Fruit fly (Drosophila melanogaster) whole organism, embryonic: ENCODE results near the gene Lmpt.
A peak's percentile ranks its signal among the peaks of the same experiment; 100 is the strongest.

Experiments used
- Abd-B ChIP-seq: fragments of 200-800 bp; sonication (Bioruptor generic); optimal IDR thresholded peaks from 2 replicates; lab custom pipeline; 2018; ENCODE audit warnings: missing biosample characterization, mild to moderate bottlenecking, missing genetic modification characterization, moderate library complexity
- Adf1 ChIP-seq: fragments of 200-800 bp; sonication (Bioruptor generic); IDR thresholded peaks from 2 replicates; pipeline ENCODE4 v1.3.6; 2022; ENCODE audit warnings: missing biosample characterization, missing genetic modification characterization
- B-H1 ChIP-seq: fragments of 200-800 bp; sonication (Bioruptor generic); IDR thresholded peaks from 3 replicates; pipeline ENCODE4 v1.3.6; 2022; ENCODE audit warnings: missing biosample characterization, missing genetic modification characterization
- Blimp-1 ChIP-seq: fragments of 200-800 bp; sonication (Bioruptor generic); optimal IDR thresholded peaks from 3 replicates; lab custom pipeline; 2018; ENCODE audit warnings: missing biosample characterization, missing genetic modification characterization, mild to moderate bottlenecking, moderate library complexity, missing genetic modification reagents
- CG10147 ChIP-seq: fragments of 200-800 bp; sonication (Bioruptor generic); optimal IDR thresholded peaks from 2 replicates; lab custom pipeline; 2019; ENCODE audit warnings: missing biosample characterization, mild to moderate bottlenecking, missing genetic modification characterization, moderate library complexity
- CG10274 ChIP-seq: fragments of 200-800 bp; sonication (Bioruptor generic); optimal IDR thresholded peaks from 3 replicates; lab custom pipeline; 2017; ENCODE audit warnings: missing biosample characterization, mild to moderate bottlenecking, missing genetic modification characterization
- CG10979 ChIP-seq: fragments of 200-800 bp; sonication (Bioruptor generic); optimal IDR thresholded peaks from 2 replicates; lab custom pipeline; 2018; ENCODE audit warnings: missing biosample characterization, mild to moderate bottlenecking, missing genetic modification characterization, moderate library complexity
- CG11085 ChIP-seq: fragments of 200-800 bp; sonication (Bioruptor generic); IDR thresholded peaks from 2 replicates; pipeline ENCODE4 v1.3.6; 2022; ENCODE audit warnings: missing biosample characterization, missing genetic modification characterization
- CG1233 ChIP-seq: fragments of 200-800 bp; sonication (Bioruptor generic); optimal IDR thresholded peaks from 4 replicates; lab custom pipeline; 2018; ENCODE audit warnings: missing biosample characterization, mild to moderate bottlenecking, missing genetic modification characterization
- CG12391 ChIP-seq: fragments of 200-800 bp; sonication (Bioruptor generic); optimal IDR thresholded peaks from 3 replicates; lab custom pipeline; 2018; ENCODE audit warnings: missing biosample characterization, mild to moderate bottlenecking, missing genetic modification characterization, moderate library complexity
- CG13296 ChIP-seq: fragments of 200-800 bp; sonication (Bioruptor generic); optimal IDR thresholded peaks from 3 replicates; lab custom pipeline; 2018; ENCODE audit warnings: missing biosample characterization, mild to moderate bottlenecking, missing genetic modification characterization
- CG13624 ChIP-seq: fragments of 200-800 bp; sonication (Bioruptor generic); optimal IDR thresholded peaks from 2 replicates; lab custom pipeline; 2016; ENCODE audit warnings: missing biosample characterization, missing genetic modification characterization
- CG1603 ChIP-seq: fragments of 200-800 bp; sonication (Bioruptor generic); optimal IDR thresholded peaks from 2 replicates; lab custom pipeline; 2019; ENCODE audit warnings: missing biosample characterization, mild to moderate bottlenecking, missing genetic modification characterization, moderate library complexity
- CG18476 ChIP-seq: fragments of 200-800 bp; sonication (Bioruptor generic); optimal IDR thresholded peaks from 2 replicates; lab custom pipeline; 2016; ENCODE audit warnings: missing biosample characterization, mild to moderate bottlenecking, missing genetic modification characterization
- CG2129 ChIP-seq: fragments of 200-800 bp; sonication (Bioruptor generic); IDR thresholded peaks from 2 replicates; pipeline ENCODE4 v1.3.6; 2022; ENCODE audit warnings: missing biosample characterization, missing genetic modification characterization; ENCODE audit not compliant: partially characterized antibody
- CG2678 ChIP-seq: fragments of 200-800 bp; sonication (Bioruptor generic); optimal IDR thresholded peaks from 3 replicates; lab custom pipeline; 2019; ENCODE audit warnings: missing biosample characterization, mild to moderate bottlenecking, missing genetic modification characterization, moderate library complexity
- CG2712 ChIP-seq: fragments of 200-800 bp; optimal IDR thresholded peaks from 3 replicates; lab custom pipeline; 2019; ENCODE audit warnings: missing biosample characterization, mild to moderate bottlenecking, missing genetic modification characterization, moderate library complexity
- CG30431 ChIP-seq: fragments of 200-800 bp; sonication (Bioruptor generic); optimal IDR thresholded peaks from 2 replicates; lab custom pipeline; 2017; ENCODE audit warnings: missing biosample characterization, missing genetic modification characterization
- CG32772 ChIP-seq: fragments of 200-800 bp; sonication (Bioruptor generic); IDR thresholded peaks from 2 replicates; pipeline ENCODE4 v1.3.6; 2022; ENCODE audit warnings: missing biosample characterization, missing genetic modification characterization
- CG6272 ChIP-seq: fragments of 200-800 bp; sonication (Bioruptor generic); IDR thresholded peaks from 2 replicates; pipeline ENCODE4 v1.3.6; 2022; ENCODE audit warnings: missing biosample characterization, missing genetic modification characterization
- CG6654 ChIP-seq: fragments of 200-800 bp; sonication (Bioruptor generic); optimal IDR thresholded peaks from 2 replicates; lab custom pipeline; 2017; ENCODE audit warnings: missing biosample characterization, mild to moderate bottlenecking, missing genetic modification characterization
- E2f2 ChIP-seq: fragments of 200-800 bp; sonication (Bioruptor generic); IDR thresholded peaks from 2 replicates; pipeline ENCODE4 v1.3.6; 2022; ENCODE audit warnings: missing biosample characterization, missing genetic modification characterization
- Eip74EF ChIP-seq, 2 experiments: fragments of 200-800 bp in 1 of 2; fragments of >200 bp in 1 of 2; sonication (Bioruptor generic) in 1 of 2; optimal IDR thresholded peaks; 2 replicates each; lab custom pipeline; 2017 to 2019; ENCODE audit warnings: missing biosample characterization in 2 of 2, missing genetic modification characterization in 2 of 2, mild to moderate bottlenecking in 1 of 2, moderate library complexity in 1 of 2
- Elba2 ChIP-seq: fragments of 200-800 bp; sonication (Bioruptor generic); optimal IDR thresholded peaks from 3 replicates; lab custom pipeline; 2016; ENCODE audit warnings: missing biosample characterization, missing genetic modification characterization
- HLH3B ChIP-seq: fragments of 200-800 bp; sonication (Bioruptor generic); IDR thresholded peaks from 2 replicates; pipeline ENCODE4 v1.3.6; 2022; ENCODE audit warnings: missing biosample characterization, missing genetic modification characterization
- Hr78 ChIP-seq, 2 experiments: fragments of 200-800 bp in 1 of 2; fragments of >200 bp in 1 of 2; sonication (Bioruptor generic) in 1 of 2; optimal IDR thresholded peaks; 2 replicates each; lab custom pipeline; 2017 to 2019; ENCODE audit warnings: missing biosample characterization in 2 of 2, missing genetic modification characterization in 2 of 2, mild to moderate bottlenecking in 1 of 2, moderate library complexity in 1 of 2
- Jarid2 ChIP-seq: fragments of 200-800 bp; sonication (Bioruptor generic); optimal IDR thresholded peaks from 3 replicates; lab custom pipeline; 2017; ENCODE audit warnings: mild to moderate bottlenecking, missing biosample characterization, missing genetic modification reagents, missing genetic modification characterization
- MBD-R2 ChIP-seq: fragments of 200-800 bp; sonication (Bioruptor generic); IDR thresholded peaks from 2 replicates; pipeline ENCODE4 v1.3.6; 2022; ENCODE audit warnings: missing biosample characterization, missing genetic modification characterization
- Nf-YC ChIP-seq: fragments of 200-800 bp; optimal IDR thresholded peaks from 3 replicates; lab custom pipeline; 2019; ENCODE audit warnings: missing biosample characterization, mild to moderate bottlenecking, missing genetic modification characterization, moderate library complexity
- PHDP ChIP-seq: fragments of 200-800 bp; sonication (Bioruptor generic); optimal IDR thresholded peaks from 3 replicates; lab custom pipeline; 2018; ENCODE audit warnings: missing biosample characterization, mild to moderate bottlenecking, missing genetic modification characterization, moderate library complexity
- Ssrp ChIP-seq: fragments of 200-800 bp; sonication (Bioruptor generic); optimal IDR thresholded peaks from 2 replicates; lab custom pipeline; 2018; ENCODE audit warnings: missing biosample characterization, mild to moderate bottlenecking, missing genetic modification characterization, moderate library complexity
- bab2 ChIP-seq: fragments of 200-800 bp; sonication (Bioruptor generic); optimal IDR thresholded peaks from 2 replicates; lab custom pipeline; 2016; ENCODE audit warnings: missing biosample characterization, missing genetic modification characterization
- bcd ChIP-seq: fragments of 200-800 bp; sonication (Bioruptor generic); optimal IDR thresholded peaks from 2 replicates; lab custom pipeline; 2017; ENCODE audit warnings: missing biosample characterization, mild to moderate bottlenecking, missing genetic modification characterization
- cad ChIP-seq: fragments of >200 bp; optimal IDR thresholded peaks from 2 replicates; lab custom pipeline; 2017; ENCODE audit warnings: missing biosample characterization, missing genetic modification characterization
- ewg ChIP-seq: fragments of 200-800 bp; sonication (Bioruptor generic); optimal IDR thresholded peaks from 3 replicates; lab custom pipeline; 2017; ENCODE audit warnings: mild to moderate bottlenecking, missing biosample characterization, missing genetic modification reagents, missing genetic modification characterization
- fd96Cb ChIP-seq: fragments of 200-800 bp; sonication (Bioruptor generic); optimal IDR thresholded peaks from 2 replicates; lab custom pipeline; 2018; ENCODE audit warnings: missing biosample characterization, mild to moderate bottlenecking, missing genetic modification characterization, moderate library complexity
- fu2 ChIP-seq: fragments of 200-800 bp; sonication (Bioruptor generic); optimal IDR thresholded peaks from 2 replicates; lab custom pipeline; 2016; ENCODE audit warnings: missing biosample characterization, missing genetic modification characterization
- lbe ChIP-seq: fragments of 200-800 bp; sonication (Bioruptor generic); optimal IDR thresholded peaks from 2 replicates; lab custom pipeline; 2016; ENCODE audit warnings: missing biosample characterization, mild to moderate bottlenecking, missing genetic modification characterization
- lola ChIP-seq, 3 experiments: fragments of >200 bp in 2 of 3; fragments of 200-800 bp in 1 of 3; sonication (Bioruptor generic) in 1 of 3; optimal IDR thresholded peaks; 2 replicates each; lab custom pipeline; 2017 to 2019; ENCODE audit warnings: missing biosample characterization in 3 of 3, missing genetic modification characterization in 3 of 3, mild to moderate bottlenecking in 1 of 3, moderate library complexity in 1 of 3
- nerfin-1 ChIP-seq: fragments of 200-800 bp; sonication (Bioruptor generic); optimal IDR thresholded peaks from 3 replicates; lab custom pipeline; 2019; ENCODE audit warnings: missing biosample characterization, mild to moderate bottlenecking, missing genetic modification characterization, moderate library complexity
- nerfin-2 ChIP-seq: fragments of 200-800 bp; sonication (Bioruptor generic); IDR thresholded peaks from 2 replicates; pipeline ENCODE4 v1.3.6; 2022; ENCODE audit warnings: missing biosample characterization, missing genetic modification characterization; ENCODE audit not compliant: partially characterized antibody
- nmo ChIP-seq: fragments of 200-800 bp; sonication (Bioruptor generic); optimal IDR thresholded peaks from 2 replicates; lab custom pipeline; 2018; ENCODE audit warnings: missing biosample characterization, mild to moderate bottlenecking, missing genetic modification characterization, moderate library complexity
- pb ChIP-seq: fragments of 200-800 bp; sonication (Bioruptor generic); optimal IDR thresholded peaks from 3 replicates; lab custom pipeline; 2016; ENCODE audit warnings: missing biosample characterization, missing genetic modification characterization
- pho ChIP-seq: fragments of 200-800 bp; sonication (Bioruptor generic); optimal IDR thresholded peaks from 2 replicates; lab custom pipeline; 2016; ENCODE audit warnings: missing biosample characterization, missing genetic modification characterization
- phol ChIP-seq: fragments of 200-800 bp; sonication (Bioruptor generic); optimal IDR thresholded peaks from 3 replicates; lab custom pipeline; 2018; ENCODE audit warnings: missing biosample characterization, mild to moderate bottlenecking, missing genetic modification characterization, moderate library complexity
- pnt ChIP-seq: fragments of 200-800 bp; sonication (Bioruptor generic); optimal IDR thresholded peaks from 3 replicates; lab custom pipeline; 2016; ENCODE audit warnings: missing biosample characterization, missing genetic modification characterization
- schlank ChIP-seq: fragments of 200-800 bp; sonication (Bioruptor generic); optimal IDR thresholded peaks from 2 replicates; lab custom pipeline; 2018; ENCODE audit warnings: missing biosample characterization, mild to moderate bottlenecking, missing genetic modification characterization
- sim ChIP-seq: fragments of 200-800 bp; sonication (Bioruptor generic); IDR thresholded peaks from 2 replicates; pipeline ENCODE4 v1.3.6; 2022; ENCODE audit warnings: missing biosample characterization, missing genetic modification characterization
- ssp ChIP-seq: fragments of 200-800 bp; sonication (Bioruptor generic); IDR thresholded peaks from 2 replicates; pipeline ENCODE4 v1.3.6; 2022; ENCODE audit warnings: missing biosample characterization, missing genetic modification characterization

The Lmpt gene

dm6 chr3L:16872487-16872955 is 7.4 kb downstream of the Lmpt start (continued):
- peak; percentile 72 for TF ChIP-seq Ssrp (tag; lab: Kevin White, UChicago)
- TF ChIP-seq CG11085 (GFP tag; lab: Robert Waterston, UW): no peak
- TF ChIP-seq Elba2: no peak
- TF ChIP-seq CG32772 (GFP tag; lab: Robert Waterston, UW): no peak
- TF ChIP-seq CG13296 (GFP tag; lab: Kevin White, UChicago): peak; percentile 82
- TF ChIP-seq HLH3B (GFP tag; lab: Robert Waterston, UW): peak; percentile 38; the same call in 1 of the 2 replicates
- peak; percentile 79 for TF ChIP-seq pho (GFP tag; lab: Kevin White, UChicago)
- peak; percentile 76 for TF ChIP-seq CG12391 (tag; lab: Kevin White, UChicago)
- TF ChIP-seq Adf1 (GFP tag; lab: Robert Waterston, UW): 0 out of 2 replicates have a peak, but pooled peaks have one; percentile 6
- no peak for TF ChIP-seq MBD-R2 (GFP tag; lab: Robert Waterston, UW)
- peak; percentile 59 for TF ChIP-seq CG18476 (GFP tag; lab: Kevin White, UChicago)
- TF ChIP-seq bcd: peak; percentile 65
- peak; percentile 21; the same call in 1 of the 3 replicates for TF ChIP-seq B-H1 (GFP tag; lab: Robert Waterston, UW)
- no peak for TF ChIP-seq lbe (GFP tag; lab: Kevin White, UChicago)
- TF ChIP-seq schlank (tag; lab: Kevin White, UChicago): peak; percentile 22
- 0 out of 2 replicates have a peak, but pooled peaks have one; percentile 39 for TF ChIP-seq E2f2
- TF ChIP-seq CG1603 (tag; lab: Kevin White, UChicago): peak; percentile 62
- TF ChIP-seq bab2 (GFP tag; lab: Kevin White, UChicago): peak; percentile 15
- TF ChIP-seq CG2129 (GFP tag; lab: Robert Waterston, UW): no peak
- TF ChIP-seq fu2 (GFP tag; lab: Kevin White, UChicago): peak; percentile 41
- TF ChIP-seq CG6272 (GFP tag; lab: Robert Waterston, UW): no peak
- TF ChIP-seq ssp (GFP tag; lab: Robert Waterston, UW): peak; percentile 13; the same call in 1 of the 2 replicates
- no peak for TF ChIP-seq CG30431 (GFP tag; lab: Kevin White, UChicago)
- peak; percentile 25 for TF ChIP-seq CG13624 (GFP tag; lab: Kevin White, UChicago)
- no peak for TF ChIP-seq cad (GFP tag; lab: Kevin White, UChicago)
- peak; percentile 59 for TF ChIP-seq Jarid2 (GFP tag; lab: Kevin White, UChicago)
- TF ChIP-seq pb (GFP tag; lab: Kevin White, UChicago): peak; percentile 69
- TF ChIP-seq ewg: peak; percentile 54
- TF ChIP-seq sim: no peak
- TF ChIP-seq lola (GFP tag; optimal IDR thresholded peaks at IDR 0.05; lab: Kevin White, UChicago): peak in 1 of 3 experiments; percentile 54
- TF ChIP-seq CG10274 (GFP tag; lab: Kevin White, UChicago): peak; percentile 47

dm6 chr3L:16873127-16873543 is 8.0 kb downstream of the Lmpt start:
- no peak for TF ChIP-seq Hr78 (GFP tag; optimal IDR thresholded peaks at IDR 0.05; lab: Kevin White, UChicago)
- TF ChIP-seq PHDP (tag; lab: Kevin White, UChicago): no peak
- TF ChIP-seq phol (tag; lab: Kevin White, UChicago): peak; percentile 69
- TF ChIP-seq CG2712 (tag; lab: Kevin White, UChicago): peak; percentile 4
- peak; percentile 53 for TF ChIP-seq fd96Cb (tag; lab: Kevin White, UChicago)
- TF ChIP-seq nerfin-1: peak; percentile 22
- peak; percentile 13 for TF ChIP-seq Abd-B (GFP tag; lab: Kevin White, UChicago)
- peak in 1 of 2 experiments; percentile 20 for TF ChIP-seq Eip74EF (GFP tag; optimal IDR thresholded peaks at IDR 0.05; lab: Kevin White, UChicago)
- TF ChIP-seq CG10147 (GFP tag; lab: Kevin White, UChicago): peak; percentile 24
- peak; percentile 69 for TF ChIP-seq CG2678 (tag; lab: Kevin White, UChicago)
- no peak for TF ChIP-seq Nf-YC (tag; lab: Kevin White, UChicago)
- TF ChIP-seq Elba2: no peak
- TF ChIP-seq nerfin-2: no peak
- peak; percentile 57 for TF ChIP-seq nmo (GFP tag; lab: Kevin White, UChicago)
- peak; percentile 25 for TF ChIP-seq CG6654 (GFP tag; lab: Kevin White, UChicago)
- TF ChIP-seq pnt: peak; percentile 24
- TF ChIP-seq Blimp-1 (GFP tag; lab: Kevin White, UChicago): peak; percentile 42
- TF ChIP-seq CG1233 (GFP tag; lab: Kevin White, UChicago): peak; percentile 29
- TF ChIP-seq CG10979 (tag; lab: Kevin White, UChicago): peak; percentile 59
